Worm (Caenorhabditis elegans): ENCODE data around the gene dyc-1.

The dyc-1 gene

DNA sequence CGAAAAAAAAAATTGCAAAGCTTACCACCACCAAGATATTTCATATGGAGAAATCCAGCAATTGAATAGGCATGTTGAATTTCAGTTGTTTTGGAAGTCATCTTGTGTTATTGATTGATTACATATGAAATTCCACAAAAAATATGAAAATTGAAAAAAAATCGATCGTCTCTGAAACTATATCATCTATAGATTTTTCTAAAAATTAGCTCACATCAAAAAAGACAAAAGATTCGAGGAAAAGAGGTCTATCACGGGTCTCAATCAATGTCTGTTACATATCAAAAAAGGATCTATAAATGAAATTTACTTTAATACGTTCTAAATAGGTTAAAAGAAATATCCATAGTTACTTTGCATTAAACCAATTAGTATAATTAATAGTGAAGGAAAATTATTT, 36.9 kb upstream of the dyc-1 start, which contains the start of gene tbc-19:
TSS of gene tbc-19 (minus strand) at position 101 of the 400 bp plus-strand sequence.
- TF ChIP-seq R02D3.7 (tag; optimal IDR thresholded peaks at IDR 0.05), result no peak
- no peak for TF ChIP-seq fkh-2 (tag; optimal IDR thresholded peaks at IDR 0.05)
- TF ChIP-seq nhr-43 (tag; optimal IDR thresholded peaks at IDR 0.05; ENCODE audit: poor library complexity, severe bottlenecking), result no peak
- no peak for TF ChIP-seq lin-15B (tag; optimal IDR thresholded peaks at IDR 0.05)
- TF ChIP-seq fos-1 (tag; optimal IDR thresholded peaks at IDR 0.05), result no peak
- no peak for TF ChIP-seq elt-1 (tag; optimal IDR thresholded peaks at IDR 0.05)
- TF ChIP-seq ama-1 (optimal IDR thresholded peaks at IDR 0.05), result no peak
- no peak for TF ChIP-seq egl-5 (tag; optimal IDR thresholded peaks at IDR 0.05)
- TF ChIP-seq sea-2 (GFP tag; optimal IDR thresholded peaks at IDR 0.05), result no peak

DNA sequence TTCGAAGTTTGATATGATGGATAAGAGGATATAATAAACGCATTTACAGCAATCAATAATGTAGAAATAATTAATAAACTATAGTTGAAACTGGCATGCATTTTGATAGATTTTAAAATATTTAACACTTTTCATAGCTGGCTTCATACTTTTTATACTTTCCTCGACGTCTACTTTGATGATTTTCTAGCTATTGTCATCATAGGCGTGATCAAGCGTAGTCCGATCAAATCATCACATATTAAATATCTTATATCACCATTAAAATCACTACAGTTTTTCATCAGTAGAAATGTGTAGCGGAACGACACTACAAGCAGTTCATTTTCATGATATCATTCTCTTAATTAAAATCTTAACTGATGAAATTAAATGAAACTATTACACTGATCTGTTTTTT, 34.0 kb upstream of the dyc-1 start, which contains the start of gene C04C11.25:
TSS of gene C04C11.25 (minus strand) at position 101 of the 400 bp plus-strand sequence.
- TF ChIP-seq mml-1 (tag; optimal IDR thresholded peaks at IDR 0.05) (no peak), sea-2 (GFP tag; optimal IDR thresholded peaks at IDR 0.05) (no peak), ceh-9 (tag; optimal IDR thresholded peaks at IDR 0.05) (no peak), lsy-12 (tag; optimal IDR thresholded peaks at IDR 0.05) (no peak), daf-12 (tag; optimal IDR thresholded peaks at IDR 0.05) (no peak), nhr-25 (tag; optimal IDR thresholded peaks at IDR 0.05) (no peak), tbx-2 (tag; optimal IDR thresholded peaks at IDR 0.05) (no peak), lin-15B (tag; optimal IDR thresholded peaks at IDR 0.05) (no peak), fkh-10 (GFP tag; optimal IDR thresholded peaks at IDR 0.05) (no peak), nfya-1 (tag; optimal IDR thresholded peaks at IDR 0.05; ENCODE audit: insufficient read depth) (no peak), zag-1 (tag; optimal IDR thresholded peaks at IDR 0.05) (no peak), jun-1 (tag; optimal IDR thresholded peaks at IDR 0.05) (no peak), ZK546.5 (tag; optimal IDR thresholded peaks at IDR 0.05) (no peak), egl-5 (tag; optimal IDR thresholded peaks at IDR 0.05) (no peak), lin-39 (tag; optimal IDR thresholded peaks at IDR 0.05) (no peak), elt-3 (tag; optimal IDR thresholded peaks at IDR 0.05) (no peak), ceh-28 (tag; optimal IDR thresholded peaks at IDR 0.05) (no peak), nhr-23 (tag; optimal IDR thresholded peaks at IDR 0.05) (no peak), hmg-11 (tag; optimal IDR thresholded peaks at IDR 0.05) (no peak), nhr-237 (tag; optimal IDR thresholded peaks at IDR 0.05) (no peak)

DNA sequence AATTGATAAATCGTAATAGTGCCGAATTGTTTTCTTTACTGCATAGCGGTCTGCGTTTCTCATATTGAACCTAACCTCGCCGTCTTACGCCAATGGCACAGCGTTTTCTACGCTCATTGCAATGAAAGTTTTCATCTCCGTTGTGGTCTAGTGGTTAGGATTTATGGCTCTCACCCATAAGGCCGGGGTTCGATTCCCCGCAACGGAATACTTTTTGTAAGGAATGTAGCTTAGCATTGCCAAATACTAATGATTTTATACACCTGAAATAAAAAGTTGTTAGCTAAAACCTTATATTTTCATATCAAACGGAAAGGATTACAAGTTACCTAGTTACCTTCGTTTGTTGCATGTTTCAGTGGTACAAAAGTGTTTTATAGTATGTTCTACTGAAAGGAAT, 33.5 kb upstream of the dyc-1 start:
- TF ChIP-seq unc-39 (tag; optimal IDR thresholded peaks at IDR 0.05) (no peak), unc-62 (GFP tag; optimal IDR thresholded peaks at IDR 0.05) (no peak), egl-27 (tag; optimal IDR thresholded peaks at IDR 0.05) (no peak), hmg-11 (tag; optimal IDR thresholded peaks at IDR 0.05) (peak; percentile 94), fos-1 (tag; optimal IDR thresholded peaks at IDR 0.05) (no peak), zag-1 (tag; optimal IDR thresholded peaks at IDR 0.05) (no peak), nhr-25 (tag; optimal IDR thresholded peaks at IDR 0.05) (peak; percentile 36), pqm-1 (tag; optimal IDR thresholded peaks at IDR 0.05) (peak; percentile 1), ztf-4 (tag; optimal IDR thresholded peaks at IDR 0.05) (no peak), lin-15B (tag; optimal IDR thresholded peaks at IDR 0.05) (peak; percentile 14), jun-1 (tag; optimal IDR thresholded peaks at IDR 0.05) (peak; percentile 47), ceh-16 (tag; optimal IDR thresholded peaks at IDR 0.05) (no peak), elt-1 (tag; optimal IDR thresholded peaks at IDR 0.05) (no peak), elt-3 (tag; optimal IDR thresholded peaks at IDR 0.05) (no peak), tbx-2 (tag; optimal IDR thresholded peaks at IDR 0.05) (peak; percentile 74), nhr-76 (tag; optimal IDR thresholded peaks at IDR 0.05) (peak; percentile 16), ama-1 (optimal IDR thresholded peaks at IDR 0.05) (no peak), elt-2 (tag; optimal IDR thresholded peaks at IDR 0.05) (peak; percentile 53), lin-39 (tag; optimal IDR thresholded peaks at IDR 0.05) (peak; percentile 36), fkh-10 (GFP tag; optimal IDR thresholded peaks at IDR 0.05) (peak; percentile 53), ceh-9 (tag; optimal IDR thresholded peaks at IDR 0.05) (no peak), fkh-2 (tag; optimal IDR thresholded peaks at IDR 0.05) (no peak), mdl-1 (tag; optimal IDR thresholded peaks at IDR 0.05) (no peak), sea-2 (GFP tag; optimal IDR thresholded peaks at IDR 0.05) (peak; percentile 76), pha-4 (tag; optimal IDR thresholded peaks at IDR 0.05) (peak; percentile 75), aly-2 (tag; optimal IDR thresholded peaks at IDR 0.05) (no peak), R02D3.7 (tag; optimal IDR thresholded peaks at IDR 0.05) (peak; percentile 24), daf-12 (tag; optimal IDR thresholded peaks at IDR 0.05) (no peak), eor-1 (tag; optimal IDR thresholded peaks at IDR 0.05) (no peak), lsy-12 (tag; optimal IDR thresholded peaks at IDR 0.05) (peak; percentile 61), snpc-4 (tag; optimal IDR thresholded peaks at IDR 0.05) (peak; percentile 1), ceh-28 (tag; optimal IDR thresholded peaks at IDR 0.05) (no peak), nfya-1 (tag; optimal IDR thresholded peaks at IDR 0.05; ENCODE audit: insufficient read depth) (peak; percentile 63), nhr-43 (tag; optimal IDR thresholded peaks at IDR 0.05; ENCODE audit: poor library complexity, severe bottlenecking) (peak; percentile 71), mml-1 (tag; optimal IDR thresholded peaks at IDR 0.05) (no peak), skn-1 (tag; optimal IDR thresholded peaks at IDR 0.05) (peak; percentile 56), nhr-77 (tag; optimal IDR thresholded peaks at IDR 0.05) (no peak), ceh-82 (tag; optimal IDR thresholded peaks at IDR 0.05) (no peak), ztf-11 (tag; optimal IDR thresholded peaks at IDR 0.05) (no peak), egl-5 (tag; optimal IDR thresholded peaks at IDR 0.05) (peak; percentile 49), nhr-67 (tag; optimal IDR thresholded peaks at IDR 0.05) (no peak), nhr-28 (tag; optimal IDR thresholded peaks at IDR 0.05) (no peak), nhr-11 (tag; optimal IDR thresholded peaks at IDR 0.05) (peak; percentile 30), ZK546.5 (tag; optimal IDR thresholded peaks at IDR 0.05) (no peak), nhr-23 (tag; optimal IDR thresholded peaks at IDR 0.05) (no peak)
